Fruit fly (Drosophila melanogaster): ENCODE results near the gene Graf.
A peak's percentile ranks its signal among the peaks of the same experiment; 100 is the strongest.

- TF ChIP-seq CG10348 (GFP tag; IDR thresholded peaks at IDR 0.05) (peak; percentile 29; the same call in 1 of the 2 replicates), D1 (tag; optimal IDR thresholded peaks at IDR 0.05) (no peak), CG4496 (GFP tag; IDR thresholded peaks at IDR 0.05) (peak; percentile 68; the same call in 2 of the 3 replicates), gl (tag; optimal IDR thresholded peaks at IDR 0.05) (no peak), CG34367 (tag; optimal IDR thresholded peaks at IDR 0.05) (peak; percentile 61), CG32121 (GFP tag; IDR thresholded peaks at IDR 0.05) (peak; percentile 57), Pif1B (GFP tag; optimal IDR thresholded peaks at IDR 0.05) (no peak), fd96Ca (GFP tag; IDR thresholded peaks at IDR 0.05) (peak; percentile 66; the same call in 2 of the 3 replicates), rn (GFP tag; IDR thresholded peaks at IDR 0.05) (no peak), CG12605 (GFP tag; IDR thresholded peaks at IDR 0.05) (no peak), Ets98B (GFP tag; IDR thresholded peaks at IDR 0.05) (peak; percentile 34; the same call in 1 of the 2 replicates), CG15710 (tag; optimal IDR thresholded peaks at IDR 0.05) (peak; percentile 72), EcR (GFP tag; optimal IDR thresholded peaks at IDR 0.05) (peak; percentile 38)
Measured at dm6 chrX:15703720-15704206, 56.8 kb downstream of the Graf start, which contains the start of the genes Pis and Hap40.
